Worm (Caenorhabditis elegans): ENCODE results near the gene ruvb-1.

DNA sequence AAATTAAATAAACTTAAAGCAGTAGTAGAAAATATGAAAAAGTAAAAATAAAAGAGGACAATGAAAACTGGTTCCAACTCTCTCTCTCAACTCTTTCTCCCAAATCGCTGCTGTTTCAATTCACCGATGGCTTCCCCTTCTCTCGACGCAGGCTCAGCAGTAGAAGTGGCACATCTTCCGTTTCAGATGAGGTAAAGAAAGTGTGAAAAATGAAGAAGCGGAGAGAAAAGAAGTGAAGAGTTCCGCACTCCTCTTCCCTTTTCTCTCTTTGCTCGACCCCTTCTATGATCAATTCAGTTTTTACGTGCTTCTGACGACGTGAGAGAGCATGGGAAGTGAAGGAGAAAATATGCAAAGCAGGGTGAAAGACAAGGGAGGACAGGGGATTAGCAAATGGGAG, 6.3 kb downstream of the ruvb-1 start:
- TF ChIP-seq lin-13 (GFP tag; optimal IDR thresholded peaks at IDR 0.05) = no peak
- TF ChIP-seq ceh-82 (tag; optimal IDR thresholded peaks at IDR 0.05) = no peak
- TF ChIP-seq zag-1 (tag; optimal IDR thresholded peaks at IDR 0.05) = peak; percentile 23
- TF ChIP-seq elt-3 (tag; optimal IDR thresholded peaks at IDR 0.05) = no peak
- no peak for TF ChIP-seq nhr-77 (tag; optimal IDR thresholded peaks at IDR 0.05)
- TF ChIP-seq nhr-10 (tag; optimal IDR thresholded peaks at IDR 0.05) = no peak
- no peak for TF ChIP-seq lin-39 (tag; optimal IDR thresholded peaks at IDR 0.05)
- TF ChIP-seq ama-1 (optimal IDR thresholded peaks at IDR 0.05) = no peak
- no peak for TF ChIP-seq nhr-237 (tag; optimal IDR thresholded peaks at IDR 0.05)

All from whole organism, L2 larva.